Fruit fly (Drosophila melanogaster) Kc167 (cell line): Measurements from ENCODE around the gene CG33125.

Experiments
- Myc ChIP-seq: fragments of >200 bp; optimal IDR thresholded peaks from 2 replicates; lab custom pipeline; 2017; ENCODE audit warnings: missing external identifiers
- psq ChIP-seq: fragments of >200 bp; optimal IDR thresholded peaks from 2 replicates; lab custom pipeline; 2017; ENCODE audit warnings: missing external identifiers

dm6 chr2L:2652746-2653145 lies 532 bp upstream of the CG33125 start, which contains the start of gene Prosbeta4R1:
- TF ChIP-seq Myc (lab: Kevin White, UChicago) (no peak), psq (no peak)
